Fruit fly (Drosophila melanogaster) whole organism, embryonic: Measurements from ENCODE around the gene CG4328.
A peak's percentile ranks its signal among the peaks of the same experiment; 100 is the strongest.

Source experiments
- CG10462 ChIP-seq: fragments of 200-800 bp; sonication (Bioruptor generic); optimal IDR thresholded peaks from 2 replicates; lab custom pipeline; 2016; ENCODE audit warnings: missing biosample characterization, missing genetic modification characterization
- CG11093 ChIP-seq: fragments of 200-800 bp; sonication (Bioruptor generic); IDR thresholded peaks from 3 replicates; pipeline ENCODE4 v1.3.6; 2022; ENCODE audit warnings: missing biosample characterization, missing genetic modification characterization
- CG11723 ChIP-seq: fragments of 200-800 bp; sonication (Bioruptor generic); optimal IDR thresholded peaks from 2 replicates; lab custom pipeline; 2017; ENCODE audit warnings: missing biosample characterization, mild to moderate bottlenecking, missing genetic modification characterization
- CG13624 ChIP-seq: fragments of 200-800 bp; sonication (Bioruptor generic); optimal IDR thresholded peaks from 2 replicates; lab custom pipeline; 2016; ENCODE audit warnings: missing biosample characterization, missing genetic modification characterization
- CG14667 ChIP-seq: fragments of 200-800 bp; sonication (Bioruptor generic); IDR thresholded peaks from 2 replicates; pipeline ENCODE4 v1.3.6; 2022; ENCODE audit warnings: missing biosample characterization, missing genetic modification characterization
- CG17385 ChIP-seq: fragments of 200-800 bp; sonication (Bioruptor generic); optimal IDR thresholded peaks from 3 replicates; lab custom pipeline; 2018; ENCODE audit warnings: missing biosample characterization, mild to moderate bottlenecking, missing genetic modification characterization
- CG18599 ChIP-seq: fragments of 200-800 bp; sonication (Bioruptor generic); optimal IDR thresholded peaks from 3 replicates; lab custom pipeline; 2017; ENCODE audit warnings: missing biosample characterization, missing genetic modification characterization, mild to moderate bottlenecking, moderate library complexity, missing genetic modification reagents
- CG30431 ChIP-seq: fragments of 200-800 bp; sonication (Bioruptor generic); optimal IDR thresholded peaks from 2 replicates; lab custom pipeline; 2017; ENCODE audit warnings: missing biosample characterization, missing genetic modification characterization
- CG3995 ChIP-seq: fragments of 200-800 bp; sonication (Bioruptor generic); optimal IDR thresholded peaks from 3 replicates; lab custom pipeline; 2016; ENCODE audit warnings: missing biosample characterization, missing genetic modification characterization
- CG4820 ChIP-seq: fragments of 200-800 bp; sonication (Bioruptor generic); optimal IDR thresholded peaks from 3 replicates; lab custom pipeline; 2016; ENCODE audit warnings: missing biosample characterization, missing genetic modification characterization
- CG7556 ChIP-seq: fragments of 200-800 bp; sonication (Bioruptor generic); optimal IDR thresholded peaks from 2 replicates; lab custom pipeline; 2017; ENCODE audit warnings: missing biosample characterization, mild to moderate bottlenecking, missing genetic modification characterization
- CG7987 ChIP-seq: fragments of 200-800 bp; sonication (Bioruptor generic); optimal IDR thresholded peaks from 2 replicates; lab custom pipeline; 2018; ENCODE audit warnings: missing biosample characterization, mild to moderate bottlenecking, missing genetic modification characterization, moderate library complexity
- CG8388 ChIP-seq: fragments of 200-800 bp; sonication (Bioruptor generic); optimal IDR thresholded peaks from 2 replicates; lab custom pipeline; 2019; ENCODE audit warnings: missing biosample characterization, mild to moderate bottlenecking, missing genetic modification characterization, moderate library complexity
- CG8478 ChIP-seq: fragments of >200 bp; optimal IDR thresholded peaks from 2 replicates; lab custom pipeline; 2018
- CG9817 ChIP-seq: fragments of 200-800 bp; sonication (Bioruptor generic); optimal IDR thresholded peaks from 2 replicates; lab custom pipeline; 2018; ENCODE audit warnings: missing biosample characterization, mild to moderate bottlenecking, missing genetic modification characterization, moderate library complexity
- CoRest ChIP-seq: fragments of 200-800 bp; sonication (Bioruptor generic); optimal IDR thresholded peaks from 3 replicates; lab custom pipeline; 2018; ENCODE audit warnings: missing biosample characterization, mild to moderate bottlenecking, missing genetic modification characterization, moderate library complexity
- Fer2 ChIP-seq: fragments of 200-800 bp; sonication (Bioruptor generic); optimal IDR thresholded peaks from 2 replicates; lab custom pipeline; 2018; ENCODE audit warnings: missing biosample characterization, mild to moderate bottlenecking, missing genetic modification characterization, moderate library complexity
- HLH54F ChIP-seq: fragments of 200-800 bp; sonication (Bioruptor generic); optimal IDR thresholded peaks from 3 replicates; lab custom pipeline; 2016; ENCODE audit warnings: missing biosample characterization, missing genetic modification characterization
- Hmx ChIP-seq: fragments of 200-800 bp; sonication (Bioruptor generic); optimal IDR thresholded peaks from 2 replicates; lab custom pipeline; 2016; ENCODE audit warnings: missing biosample characterization, missing genetic modification characterization
- Hr51 ChIP-seq, 2 experiments: fragments of 200-800 bp; sonication (Bioruptor generic); optimal IDR thresholded peaks; 2 replicates in 1 of 2; 3 replicates in 1 of 2; lab custom pipeline; 2016 to 2018; ENCODE audit warnings: missing biosample characterization in 2 of 2, missing genetic modification characterization in 2 of 2, mild to moderate bottlenecking in 1 of 2, moderate library complexity in 1 of 2
- Opbp ChIP-seq: fragments of 200-800 bp; sonication (Bioruptor generic); IDR thresholded peaks from 3 replicates; pipeline ENCODE4 v1.3.6; 2022; ENCODE audit warnings: missing biosample characterization, missing genetic modification characterization; ENCODE audit not compliant: partially characterized antibody
- PHDP ChIP-seq: fragments of 200-800 bp; sonication (Bioruptor generic); optimal IDR thresholded peaks from 3 replicates; lab custom pipeline; 2018; ENCODE audit warnings: missing biosample characterization, mild to moderate bottlenecking, missing genetic modification characterization, moderate library complexity
- Six4 ChIP-seq: fragments of 200-800 bp; sonication (Bioruptor generic); optimal IDR thresholded peaks from 2 replicates; lab custom pipeline; 2016; ENCODE audit warnings: missing biosample characterization, missing genetic modification characterization
- Sox100B ChIP-seq: fragments of 200-800 bp; sonication (Bioruptor generic); optimal IDR thresholded peaks from 3 replicates; lab custom pipeline; 2018; ENCODE audit warnings: missing biosample characterization, mild to moderate bottlenecking, missing genetic modification characterization
- Trl ChIP-seq, 3 experiments: fragments of >200 bp in 2 of 3; fragments of 200-800 bp in 1 of 3; sonication (Bioruptor generic) in 1 of 3; optimal IDR thresholded peaks; 2 replicates in 1 of 3; 3 replicates in 2 of 3; lab custom pipeline; 2016 to 2017; ENCODE audit warnings: missing biosample characterization in 1 of 3, missing genetic modification characterization in 1 of 3
- ash1 ChIP-seq: fragments of 200-800 bp; sonication (Bioruptor generic); optimal IDR thresholded peaks from 2 replicates; lab custom pipeline; 2018; ENCODE audit warnings: missing biosample characterization, mild to moderate bottlenecking, missing genetic modification characterization
- bab2 ChIP-seq: fragments of 200-800 bp; sonication (Bioruptor generic); optimal IDR thresholded peaks from 2 replicates; lab custom pipeline; 2016; ENCODE audit warnings: missing biosample characterization, missing genetic modification characterization
- disco-r ChIP-seq: fragments of 200-800 bp; sonication (Bioruptor generic); optimal IDR thresholded peaks from 2 replicates; lab custom pipeline; 2016; ENCODE audit warnings: missing biosample characterization, missing genetic modification characterization
- dmrt99B ChIP-seq: fragments of 200-800 bp; sonication (Bioruptor generic); optimal IDR thresholded peaks from 2 replicates; lab custom pipeline; 2018; ENCODE audit warnings: missing biosample characterization, mild to moderate bottlenecking, missing genetic modification characterization, moderate library complexity
- dpn ChIP-seq, 2 experiments: fragments of 200-800 bp; sonication (Bioruptor generic); optimal IDR thresholded peaks; 3 replicates each; lab custom pipeline; 2016; ENCODE audit warnings: missing biosample characterization in 2 of 2, missing genetic modification characterization in 2 of 2
- emc ChIP-seq: fragments of 200-800 bp; sonication (Bioruptor generic); optimal IDR thresholded peaks from 2 replicates; lab custom pipeline; 2016; ENCODE audit warnings: missing biosample characterization, missing genetic modification characterization
- exex ChIP-seq: fragments of 200-800 bp; sonication (Bioruptor generic); optimal IDR thresholded peaks from 4 replicates; lab custom pipeline; 2018; ENCODE audit warnings: missing biosample characterization, mild to moderate bottlenecking, missing genetic modification characterization, moderate library complexity
- gt ChIP-seq: fragments of 200-800 bp; sonication (Bioruptor generic); IDR thresholded peaks from 2 replicates; pipeline ENCODE4 v1.3.6; 2022; ENCODE audit warnings: missing biosample characterization, missing genetic modification characterization
- ken ChIP-seq: fragments of 200-800 bp; sonication (Bioruptor generic); IDR thresholded peaks from 3 replicates; pipeline ENCODE4 v1.3.6; 2022; ENCODE audit warnings: missing biosample characterization, missing genetic modification characterization
- lilli ChIP-seq: fragments of 200-800 bp; sonication (Bioruptor generic); optimal IDR thresholded peaks from 3 replicates; lab custom pipeline; 2016; ENCODE audit warnings: missing biosample characterization, missing genetic modification characterization
- mirr ChIP-seq: fragments of 200-800 bp; sonication (Bioruptor generic); optimal IDR thresholded peaks from 3 replicates; lab custom pipeline; 2018; ENCODE audit warnings: missing biosample characterization, mild to moderate bottlenecking, missing genetic modification characterization
- p53 ChIP-seq: fragments of 200-800 bp; sonication (Bioruptor generic); optimal IDR thresholded peaks from 2 replicates; lab custom pipeline; 2016; ENCODE audit warnings: missing biosample characterization, missing genetic modification characterization
- pzg ChIP-seq: fragments of 200-800 bp; sonication (Bioruptor generic); optimal IDR thresholded peaks from 3 replicates; lab custom pipeline; 2018; ENCODE audit warnings: missing biosample characterization, mild to moderate bottlenecking, missing genetic modification characterization, moderate library complexity
- ro ChIP-seq: fragments of 200-800 bp; sonication (Bioruptor generic); IDR thresholded peaks from 2 replicates; pipeline ENCODE4 v1.3.6; 2022; ENCODE audit warnings: missing biosample characterization, missing genetic modification characterization
- row ChIP-seq: fragments of 200-800 bp; sonication (Bioruptor generic); IDR thresholded peaks from 3 replicates; pipeline ENCODE4 v1.3.6; 2022; ENCODE audit warnings: missing biosample characterization, missing genetic modification characterization
- run ChIP-seq: fragments of 200-800 bp; sonication (Bioruptor generic); optimal IDR thresholded peaks from 3 replicates; lab custom pipeline; 2018; ENCODE audit warnings: missing biosample characterization, mild to moderate bottlenecking, missing genetic modification characterization
- sug ChIP-seq: fragments of 200-800 bp; optimal IDR thresholded peaks from 2 replicates; lab custom pipeline; 2019; ENCODE audit warnings: missing biosample characterization, mild to moderate bottlenecking, missing genetic modification characterization, moderate library complexity
- tio ChIP-seq: fragments of 200-800 bp; sonication (Bioruptor generic); optimal IDR thresholded peaks from 2 replicates; lab custom pipeline; 2017; ENCODE audit warnings: missing biosample characterization, missing genetic modification characterization, inconsistent platforms
- tna ChIP-seq: fragments of 200-800 bp; sonication (Bioruptor generic); IDR thresholded peaks from 2 replicates; pipeline ENCODE4 v1.3.6; 2022; ENCODE audit warnings: missing biosample characterization, missing genetic modification characterization; ENCODE audit not compliant: partially characterized antibody
- trem ChIP-seq: fragments of 200-800 bp; optimal IDR thresholded peaks from 3 replicates; lab custom pipeline; 2019; ENCODE audit warnings: missing biosample characterization, mild to moderate bottlenecking, missing genetic modification characterization, moderate library complexity
- ttk ChIP-seq: fragments of 200-800 bp; sonication (Bioruptor generic); IDR thresholded peaks from 2 replicates; pipeline ENCODE4 v2.1.2; 2022; ENCODE audit warnings: missing biosample characterization, missing genetic modification characterization
- tx ChIP-seq: fragments of 200-800 bp; sonication (Bioruptor generic); optimal IDR thresholded peaks from 2 replicates; lab custom pipeline; 2016; ENCODE audit warnings: missing biosample characterization, missing genetic modification characterization
- unpg ChIP-seq: fragments of 200-800 bp; sonication (Bioruptor generic); optimal IDR thresholded peaks from 3 replicates; lab custom pipeline; 2018; ENCODE audit warnings: missing biosample characterization, mild to moderate bottlenecking, missing genetic modification characterization, moderate library complexity
- zen2 ChIP-seq: fragments of 200-800 bp; sonication (Bioruptor generic); IDR thresholded peaks from 3 replicates; pipeline ENCODE4 v1.3.6; 2022; ENCODE audit warnings: missing biosample characterization, missing genetic modification characterization; ENCODE audit not compliant: partially characterized antibody
- zf30C ChIP-seq: fragments of 200-800 bp; sonication (Bioruptor generic); optimal IDR thresholded peaks from 3 replicates; lab custom pipeline; 2018; ENCODE audit warnings: missing biosample characterization, mild to moderate bottlenecking, missing genetic modification characterization
- zfh2 ChIP-seq: fragments of 200-800 bp; sonication (Bioruptor generic); optimal IDR thresholded peaks from 2 replicates; lab custom pipeline; 2016; ENCODE audit warnings: missing biosample characterization, missing genetic modification characterization

Gene CG4328

DNA sequence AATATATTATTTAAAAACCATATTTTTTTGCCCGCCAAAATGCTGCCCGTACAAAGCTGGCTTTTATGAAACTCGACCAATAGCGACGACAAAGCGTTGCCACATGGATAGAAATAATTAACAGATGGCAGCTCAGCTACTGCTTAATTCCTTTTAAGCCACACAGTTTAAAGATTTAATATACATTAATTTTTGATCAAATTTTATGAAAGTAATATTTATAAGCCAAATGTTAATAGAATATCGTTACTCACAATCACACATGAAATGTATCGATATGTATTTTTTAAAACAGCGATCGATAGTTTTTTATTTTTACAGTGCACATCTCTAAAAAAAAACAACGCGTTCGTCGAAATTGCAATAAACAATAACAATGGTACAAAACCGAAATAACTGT, 40.4 kb upstream of the CG4328 start, which contains the start of gene CG10418 (continued):
- TF ChIP-seq tna (peak; percentile 51; the same call in 1 of the 2 replicates), ro (GFP tag; lab: Robert Waterston, UW) (no peak), disco-r (GFP tag; lab: Kevin White, UChicago) (no peak), CG7556 (no peak), lilli (GFP tag; lab: Kevin White, UChicago) (peak; percentile 51), emc (GFP tag; lab: Kevin White, UChicago) (no peak), CoRest (tag; lab: Kevin White, UChicago) (peak; percentile 74), zfh2 (GFP tag; lab: Kevin White, UChicago) (peak; percentile 14), Six4 (no peak), dmrt99B (tag; lab: Kevin White, UChicago) (no peak), Sox100B (GFP tag; lab: Kevin White, UChicago) (no peak), run (tag; lab: Kevin White, UChicago) (no peak), Hr51 (GFP tag; optimal IDR thresholded peaks at IDR 0.05; lab: Kevin White, UChicago) (peak; percentile 24 to 29), dpn (GFP tag; optimal IDR thresholded peaks at IDR 0.05; lab: Kevin White, UChicago) (peak; percentile 37 to 61), CG18599 (no peak), unpg (GFP tag; lab: Kevin White, UChicago) (no peak), CG3995 (GFP tag; lab: Kevin White, UChicago) (peak; percentile 99), CG30431 (no peak), row (GFP tag; lab: Robert Waterston, UW) (peak; percentile 69), CG13624 (GFP tag; lab: Kevin White, UChicago) (peak; percentile 6), tx (GFP tag; lab: Kevin White, UChicago) (peak; percentile 14), Opbp (peak; percentile 62; the same call in 2 of the 3 replicates), p53 (GFP tag; lab: Kevin White, UChicago) (no peak), Trl (optimal IDR thresholded peaks at IDR 0.05; lab: Kevin White, UChicago) (no peak), Trl (GFP tag; optimal IDR thresholded peaks at IDR 0.05; lab: Kevin White, UChicago) (no peak), CG11093 (GFP tag; lab: Robert Waterston, UW) (no peak; the same call in 2 of the 3 replicates), gt (GFP tag; lab: Robert Waterston, UW) (no peak), HLH54F (GFP tag; lab: Kevin White, UChicago) (peak; percentile 50), CG8388 (GFP tag; lab: Kevin White, UChicago) (no peak), CG8478 (peak; percentile 12), CG4820 (GFP tag; lab: Kevin White, UChicago) (peak; percentile 3), CG7987 (GFP tag; lab: Kevin White, UChicago) (no peak), ttk (GFP tag; lab: Robert Waterston, UW) (no peak), trem (peak; percentile 87), CG14667 (no peak), tio (GFP tag; lab: Kevin White, UChicago) (peak; percentile 30), CG9817 (tag; lab: Kevin White, UChicago) (peak; percentile 33), ash1 (GFP tag; lab: Kevin White, UChicago) (no peak), CG11723 (GFP tag; lab: Kevin White, UChicago) (no peak), pzg (GFP tag; lab: Kevin White, UChicago) (peak; percentile 77), Hmx (GFP tag; lab: Kevin White, UChicago) (no peak), bab2 (GFP tag; lab: Kevin White, UChicago) (peak; percentile 30), CG10462 (GFP tag; lab: Kevin White, UChicago) (peak; percentile 37), sug (tag; lab: Kevin White, UChicago) (no peak), zen2 (peak; percentile 46; the same call in 1 of the 3 replicates), exex (tag; lab: Kevin White, UChicago) (no peak), zf30C (GFP tag; lab: Kevin White, UChicago) (no peak), CG17385 (GFP tag; lab: Kevin White, UChicago) (no peak), ken (GFP tag; lab: Robert Waterston, UW) (peak; percentile 47; the same call in 1 of the 3 replicates), Fer2 (tag; lab: Kevin White, UChicago) (no peak), PHDP (tag; lab: Kevin White, UChicago) (no peak), mirr (GFP tag; lab: Kevin White, UChicago) (no peak)
